Fruit fly (Drosophila melanogaster): ENCODE results near the gene kmg.

Gene kmg

dm6 chr2L:13156349-13156748, 4.0 kb upstream of the kmg start:
- TF ChIP-seq Myc (optimal IDR thresholded peaks at IDR 0.05) (no peak), Sin3A (optimal IDR thresholded peaks at IDR 0.05) (no peak), h (optimal IDR thresholded peaks at IDR 0.05) (no peak), insv (optimal IDR thresholded peaks at IDR 0.05) (no peak), psq (optimal IDR thresholded peaks at IDR 0.05) (no peak), ttk (optimal IDR thresholded peaks at IDR 0.05) (no peak)

DNA sequence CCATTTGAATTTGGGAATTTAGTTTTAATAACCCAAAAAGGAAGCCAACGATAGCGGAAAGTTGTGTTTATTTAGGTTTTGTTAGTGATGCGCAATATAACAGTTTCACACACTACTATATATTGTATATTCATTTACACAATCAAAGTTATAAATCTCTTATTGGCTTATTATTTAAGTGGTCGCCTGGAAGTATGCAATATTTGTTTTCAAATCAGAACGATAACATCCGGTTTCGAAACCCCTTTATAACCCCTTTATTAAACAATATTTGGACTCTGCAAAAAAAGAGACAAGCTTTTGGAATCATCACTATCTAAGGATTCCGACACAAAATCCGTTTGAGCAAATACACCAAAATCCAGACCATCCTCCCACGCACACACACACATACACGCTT, 2.4 kb upstream of the kmg start:
- TF ChIP-seq h (optimal IDR thresholded peaks at IDR 0.05), result no peak
- TF ChIP-seq Myc (optimal IDR thresholded peaks at IDR 0.05), result no peak
- TF ChIP-seq Sin3A (optimal IDR thresholded peaks at IDR 0.05), result no peak
- no peak for TF ChIP-seq insv (optimal IDR thresholded peaks at IDR 0.05)

DNA sequence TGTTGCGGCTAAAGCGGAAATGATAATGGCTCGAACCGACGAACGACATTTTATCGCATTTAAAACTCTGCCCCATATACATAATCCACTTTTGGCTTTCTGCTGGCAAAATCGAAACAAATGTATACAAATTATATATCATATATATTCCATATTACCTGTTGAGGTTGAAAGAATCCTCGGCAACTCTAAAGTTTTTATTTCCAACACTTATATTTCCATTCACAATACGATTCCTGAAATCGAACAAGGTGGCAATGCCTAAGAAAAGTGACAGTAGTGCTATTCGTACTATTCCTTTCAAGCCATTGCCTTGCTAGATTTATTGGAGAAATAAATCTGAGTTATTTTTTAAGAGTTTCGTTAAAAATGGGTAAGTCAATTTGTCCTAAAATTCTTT, 1.8 kb upstream of the kmg start, which contains the start of gene Pk34A:
Gene Pk34A (plus strand): TSS at position 301 of the 400 bp plus-strand sequence.
- TF ChIP-seq ttk (optimal IDR thresholded peaks at IDR 0.05) (no peak), Sin3A (optimal IDR thresholded peaks at IDR 0.05) (no peak)

DNA sequence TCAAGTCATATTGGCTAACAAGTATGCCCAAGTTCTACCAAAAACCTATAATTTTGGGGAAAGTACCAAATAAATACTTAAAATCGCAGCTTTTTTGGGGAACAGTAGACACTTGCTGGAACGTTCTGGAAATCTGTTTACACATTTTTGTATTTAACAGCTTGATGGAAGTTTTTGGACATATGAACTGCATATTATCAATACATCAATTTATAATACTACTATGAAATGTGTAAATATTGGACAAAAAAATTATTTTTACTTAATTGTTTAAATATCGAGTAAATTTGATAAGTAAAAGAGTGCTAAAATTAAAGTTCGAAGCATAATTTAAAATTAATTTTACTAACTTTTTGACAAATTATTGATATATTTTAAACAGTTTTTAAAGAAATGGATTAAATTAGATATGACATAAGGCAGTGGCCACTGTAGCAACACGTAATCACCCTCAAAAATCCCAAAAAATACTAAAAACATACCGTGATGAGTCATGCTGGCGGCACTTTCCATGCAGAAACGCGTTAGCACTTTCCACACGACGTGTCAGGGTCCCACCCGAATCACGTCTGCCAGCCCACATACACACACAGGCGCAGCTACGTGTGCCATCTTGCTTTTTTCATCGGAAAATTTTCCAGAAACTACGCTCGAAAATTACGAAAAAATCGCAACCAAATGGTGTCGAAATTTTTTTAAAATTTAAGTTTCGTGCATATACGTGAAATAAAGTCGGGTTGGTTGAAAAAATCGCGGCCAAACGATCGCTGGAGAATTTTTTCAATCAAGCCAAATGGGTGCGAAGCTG, 4.9 kb downstream of the kmg start, which contains the start of gene Sirt1:
Gene Sirt1 (plus strand): TSS at position 571 of the 808 bp plus-strand sequence.
- TF ChIP-seq Sin3A (optimal IDR thresholded peaks at IDR 0.05) (peak; percentile 36), Myc (optimal IDR thresholded peaks at IDR 0.05) (no peak)

- TF ChIP-seq insv (optimal IDR thresholded peaks at IDR 0.05) (no peak), psq (optimal IDR thresholded peaks at IDR 0.05) (peak; percentile 65)
Observed at dm6 chr2L:13165802-13166347, 5.5 kb downstream of the kmg start, which contains the start of gene DnaJ-H. TSS of gene DnaJ-H (minus strand) at chr2L:13166072.

- TF ChIP-seq insv (optimal IDR thresholded peaks at IDR 0.05), result no peak
Observed at dm6 chr2L:13176123-13176522, 15.8 kb downstream of the kmg start, which contains the start of gene CG43925. TSS of gene CG43925 (plus strand) at chr2L:13176423.

- no peak for TF ChIP-seq ttk (optimal IDR thresholded peaks at IDR 0.05)
- no peak for TF ChIP-seq h (optimal IDR thresholded peaks at IDR 0.05)
- no peak for TF ChIP-seq Myc (optimal IDR thresholded peaks at IDR 0.05)
- no peak for TF ChIP-seq Sin3A (optimal IDR thresholded peaks at IDR 0.05)
- TF ChIP-seq psq (optimal IDR thresholded peaks at IDR 0.05), result no peak
- no peak for TF ChIP-seq insv (optimal IDR thresholded peaks at IDR 0.05)
Observed at dm6 chr2L:13176701-13177249, 16.4 kb downstream of the kmg start, which contains the start of the genes Sfmbt and CG5439. TSS of gene Sfmbt (minus strand) at chr2L:13176785. TSS of gene CG5439 (plus strand) at chr2L:13177150.

dm6 chr2L:13179095-13179494, 18.8 kb downstream of the kmg start, which contains the start of gene Alg7:
TSS of gene Alg7 (plus strand) at chr2L:13179247.
- TF ChIP-seq ttk (optimal IDR thresholded peaks at IDR 0.05), result no peak
- TF ChIP-seq insv (optimal IDR thresholded peaks at IDR 0.05), result peak; percentile 53
- TF ChIP-seq Sin3A (optimal IDR thresholded peaks at IDR 0.05), result no peak
- no peak for TF ChIP-seq psq (optimal IDR thresholded peaks at IDR 0.05)
- TF ChIP-seq h (optimal IDR thresholded peaks at IDR 0.05), result no peak
- TF ChIP-seq Myc (optimal IDR thresholded peaks at IDR 0.05), result no peak

DNA sequence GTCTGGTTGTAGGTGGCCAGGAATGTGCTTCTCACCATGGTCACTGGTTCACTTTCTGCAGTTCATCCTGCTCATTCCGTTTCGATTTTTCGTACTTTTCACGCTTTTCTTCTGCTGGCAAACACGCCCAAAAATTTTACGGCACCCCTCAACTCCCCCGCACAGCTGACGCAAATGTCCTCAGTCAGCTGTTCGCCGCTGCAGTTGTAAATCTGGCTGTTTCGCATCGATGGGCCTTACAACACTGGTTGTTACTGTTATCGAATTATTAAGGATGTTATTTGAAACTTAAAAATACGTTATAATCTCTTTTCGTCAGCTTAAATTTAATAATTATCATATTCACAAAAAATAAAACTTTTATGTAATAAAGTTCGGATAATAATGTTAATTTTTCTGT, 22.1 kb downstream of the kmg start, which contains the start of gene Mgat3:
Gene Mgat3 (minus strand): TSS at position 182 of the 400 bp plus-strand sequence.
- TF ChIP-seq psq (optimal IDR thresholded peaks at IDR 0.05) (no peak), Sin3A (optimal IDR thresholded peaks at IDR 0.05) (no peak), insv (optimal IDR thresholded peaks at IDR 0.05) (no peak), Myc (optimal IDR thresholded peaks at IDR 0.05) (no peak), h (optimal IDR thresholded peaks at IDR 0.05) (no peak), ttk (optimal IDR thresholded peaks at IDR 0.05) (no peak)

dm6 chr2L:13183150-13183549, 22.8 kb downstream of the kmg start, which contains the start of gene Rsph1:
TSS of gene Rsph1 (plus strand) at chr2L:13183450.
- TF ChIP-seq h (optimal IDR thresholded peaks at IDR 0.05) (no peak), psq (optimal IDR thresholded peaks at IDR 0.05) (no peak), Myc (optimal IDR thresholded peaks at IDR 0.05) (no peak), ttk (optimal IDR thresholded peaks at IDR 0.05) (no peak), Sin3A (optimal IDR thresholded peaks at IDR 0.05) (no peak), insv (optimal IDR thresholded peaks at IDR 0.05) (no peak)

DNA sequence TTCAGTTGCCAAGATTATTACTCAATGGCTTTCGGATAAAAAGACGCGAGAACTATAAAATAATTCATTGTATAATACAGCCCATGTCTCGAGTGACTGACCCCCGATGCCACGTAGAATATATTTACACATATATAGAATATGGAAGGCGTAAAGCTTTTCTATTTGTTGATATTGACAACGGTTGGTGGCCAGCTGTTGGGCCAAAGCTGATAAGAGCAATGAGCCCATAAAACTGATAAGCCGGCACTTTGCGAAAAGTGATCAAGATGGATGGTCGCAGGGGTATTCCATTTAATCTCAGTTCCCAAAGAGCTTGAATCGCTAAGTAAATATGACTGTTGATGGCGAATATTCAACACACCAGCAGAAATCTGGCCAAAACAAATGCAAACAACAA, 30.2 kb downstream of the kmg start:
- TF ChIP-seq insv (optimal IDR thresholded peaks at IDR 0.05) (no peak), psq (optimal IDR thresholded peaks at IDR 0.05) (no peak), Sin3A (optimal IDR thresholded peaks at IDR 0.05) (no peak), h (optimal IDR thresholded peaks at IDR 0.05) (no peak), Myc (optimal IDR thresholded peaks at IDR 0.05) (no peak), ttk (optimal IDR thresholded peaks at IDR 0.05) (no peak)

DNA sequence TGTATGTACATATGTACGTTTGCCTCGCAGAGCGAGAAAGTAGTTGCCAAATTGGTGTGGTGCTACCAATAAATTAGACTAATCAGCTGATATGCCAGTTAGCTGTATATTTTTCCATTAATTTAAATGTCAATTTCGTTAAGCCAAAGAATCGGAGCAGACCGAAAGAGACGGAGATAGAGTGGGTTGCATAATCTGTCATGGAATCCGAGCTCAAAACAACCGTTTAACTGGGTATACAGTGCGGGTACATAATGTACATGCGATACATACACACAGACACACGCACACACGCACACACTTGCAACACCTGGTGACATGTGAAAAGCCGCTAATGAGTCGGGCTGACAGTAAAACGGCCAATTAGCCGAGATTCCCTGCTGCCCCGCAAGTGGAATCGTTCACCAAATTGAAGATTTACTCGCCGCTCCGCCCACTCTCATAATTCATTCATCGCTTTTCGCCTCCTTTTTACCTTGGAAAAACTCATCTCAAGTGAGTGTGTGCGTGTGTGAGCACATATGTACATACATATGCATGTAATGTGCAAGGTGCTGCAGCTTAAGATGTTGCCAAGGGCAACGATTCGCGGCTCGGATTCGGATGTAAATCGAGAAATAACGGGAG, 30.8 kb downstream of the kmg start:
- TF ChIP-seq psq (optimal IDR thresholded peaks at IDR 0.05) (no peak), insv (optimal IDR thresholded peaks at IDR 0.05) (no peak), Myc (optimal IDR thresholded peaks at IDR 0.05) (no peak), ttk (optimal IDR thresholded peaks at IDR 0.05) (no peak), Sin3A (optimal IDR thresholded peaks at IDR 0.05) (no peak), h (optimal IDR thresholded peaks at IDR 0.05) (no peak)

Data from Kc167 (cell line).